Fruit fly (Drosophila melanogaster): ENCODE measurements around the gene CG14260.

CG14260 gene

DNA sequence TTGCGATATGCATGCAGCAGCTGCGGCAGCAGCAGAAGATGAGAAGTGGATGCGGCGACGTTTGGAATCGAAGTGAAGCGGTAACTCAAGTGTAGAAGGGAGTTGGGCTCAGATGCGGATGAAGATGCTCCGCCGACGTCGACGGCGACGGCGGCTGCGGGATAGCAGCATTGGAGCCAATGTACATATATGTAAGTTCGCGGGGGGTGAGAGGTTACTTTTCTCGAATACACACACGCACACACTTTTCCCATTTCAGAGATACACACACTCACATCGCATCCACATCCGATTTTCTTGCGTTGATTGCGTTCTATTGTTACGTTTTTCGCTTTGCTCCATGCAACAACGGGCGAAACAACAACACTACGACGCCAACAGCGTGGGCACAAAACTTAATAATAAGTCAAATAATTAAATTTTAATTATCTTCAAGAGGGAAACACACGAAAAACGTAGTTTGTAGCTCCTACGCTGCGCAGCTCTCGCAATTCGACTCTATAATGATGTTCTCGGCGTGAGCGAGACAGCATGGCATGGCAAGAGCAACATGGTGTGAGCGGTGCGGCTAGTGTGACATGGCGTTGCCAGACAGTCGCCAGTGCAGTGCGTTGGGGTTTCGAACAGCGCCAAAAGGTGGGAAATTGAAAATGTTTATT lies 20.4 kb upstream of the CG14260 start, which contains the start of gene CG18766 (continued):
- peak; percentile 92 for TF ChIP-seq E2f2 (GFP tag; IDR thresholded peaks at IDR 0.05)
- peak; percentile 23 for TF ChIP-seq CoRest (tag; optimal IDR thresholded peaks at IDR 0.05)
- TF ChIP-seq row (GFP tag; IDR thresholded peaks at IDR 0.05) = peak; percentile 55; the same call in 2 of the 3 replicates
- TF ChIP-seq ftz-f1 (GFP tag; optimal IDR thresholded peaks at IDR 0.05) = peak; percentile 69
- TF ChIP-seq Trl (optimal IDR thresholded peaks at IDR 0.05) = peak in 1 of 2 experiments; percentile 59
- TF ChIP-seq Trl (GFP tag; optimal IDR thresholded peaks at IDR 0.05) = peak; percentile 50
- no peak for TF ChIP-seq CG10959 (GFP tag; IDR thresholded peaks at IDR 0.05)
- no peak for TF ChIP-seq fd102C (GFP tag; optimal IDR thresholded peaks at IDR 0.05)
- peak; percentile 7 for TF ChIP-seq dmrt11E (tag; optimal IDR thresholded peaks at IDR 0.05)
- TF ChIP-seq Stat92E (GFP tag; optimal IDR thresholded peaks at IDR 0.05) = peak in 1 of 3 experiments; percentile 32
- TF ChIP-seq CG8924 (tag; optimal IDR thresholded peaks at IDR 0.05) = peak; percentile 14
- no peak for TF ChIP-seq CG3281 (GFP tag; optimal IDR thresholded peaks at IDR 0.05)
- no peak for TF ChIP-seq Hr39 (optimal IDR thresholded peaks at IDR 0.05)
- TF ChIP-seq CG13624 (GFP tag; optimal IDR thresholded peaks at IDR 0.05) = peak; percentile 71
- no peak for TF ChIP-seq MTF-1 (GFP tag; optimal IDR thresholded peaks at IDR 0.05; ENCODE audit: borderline replicate concordance)
- TF ChIP-seq hkb (optimal IDR thresholded peaks at IDR 0.05) = peak; percentile 55
- TF ChIP-seq hkb (GFP tag; IDR thresholded peaks at IDR 0.05) = no peak
- TF ChIP-seq tll (GFP tag; optimal IDR thresholded peaks at IDR 0.05) = peak in 1 of 2 experiments; percentile 47
- TF ChIP-seq wor (GFP tag; IDR thresholded peaks at IDR 0.05) = no peak
- peak; percentile 82 for TF ChIP-seq pzg (GFP tag; optimal IDR thresholded peaks at IDR 0.05)
- 0 out of 3 replicates have a peak, but pooled peaks have one; percentile 20 for TF ChIP-seq hb (GFP tag; IDR thresholded peaks at IDR 0.05; ENCODE audit: partially characterized antibody)
- peak; percentile 70; the same call in 1 of the 3 replicates for TF ChIP-seq CG2199 (GFP tag; IDR thresholded peaks at IDR 0.05)
- no peak for TF ChIP-seq D19B (GFP tag; optimal IDR thresholded peaks at IDR 0.05)
- TF ChIP-seq so (GFP tag; IDR thresholded peaks at IDR 0.05) = no peak
- peak; percentile 66 for TF ChIP-seq Adf1 (GFP tag; IDR thresholded peaks at IDR 0.05)
- TF ChIP-seq Awh (GFP tag; IDR thresholded peaks at IDR 0.05) = 0 out of 2 replicates have a peak, but pooled peaks have one; percentile 24
- TF ChIP-seq CG15073 (GFP tag; optimal IDR thresholded peaks at IDR 0.05) = no peak
- no peak for TF ChIP-seq CG7963 (GFP tag; IDR thresholded peaks at IDR 0.05; ENCODE audit: partially characterized antibody)
- TF ChIP-seq Dek (tag; optimal IDR thresholded peaks at IDR 0.05) = no peak
- TF ChIP-seq Optix (GFP tag; IDR thresholded peaks at IDR 0.05) = no peak
- TF ChIP-seq CrebB (tag; optimal IDR thresholded peaks at IDR 0.05) = no peak
- TF ChIP-seq repo (GFP tag; optimal IDR thresholded peaks at IDR 0.05) = peak; percentile 9
- TF ChIP-seq CG15601 (tag; optimal IDR thresholded peaks at IDR 0.05) = no peak
- TF ChIP-seq fu2 (GFP tag; optimal IDR thresholded peaks at IDR 0.05) = peak; percentile 15
- TF ChIP-seq CG3995 (GFP tag; optimal IDR thresholded peaks at IDR 0.05) = peak; percentile 31
- TF ChIP-seq CG34376 (GFP tag; optimal IDR thresholded peaks at IDR 0.05) = peak; percentile 10
- peak; percentile 12 for TF ChIP-seq CG10267 (tag; optimal IDR thresholded peaks at IDR 0.05)
- peak; percentile 53 for TF ChIP-seq vvl (GFP tag; IDR thresholded peaks at IDR 0.05)
- no peak for TF ChIP-seq CG17829 (tag; optimal IDR thresholded peaks at IDR 0.05)
- TF ChIP-seq slou (GFP tag; optimal IDR thresholded peaks at IDR 0.05) = no peak
- no peak for TF ChIP-seq CG30020 (tag; optimal IDR thresholded peaks at IDR 0.05)
- peak; percentile 21 for TF ChIP-seq CG12071 (GFP tag; optimal IDR thresholded peaks at IDR 0.05)
- peak; percentile 41 for TF ChIP-seq grn (GFP tag; optimal IDR thresholded peaks at IDR 0.05)
- TF ChIP-seq CG34422 (GFP tag; IDR thresholded peaks at IDR 0.05) = peak; percentile 58; the same call in 1 of the 3 replicates
- TF ChIP-seq CG4424 (GFP tag; optimal IDR thresholded peaks at IDR 0.05) = peak; percentile 60
- TF ChIP-seq CG2712 (tag; optimal IDR thresholded peaks at IDR 0.05) = no peak
- peak; percentile 99 for TF ChIP-seq sug (tag; optimal IDR thresholded peaks at IDR 0.05)
- TF ChIP-seq CG10565 (GFP tag; optimal IDR thresholded peaks at IDR 0.05) = no peak
- TF ChIP-seq Ets65A (GFP tag) = peak; percentile 41
- TF ChIP-seq prd (optimal IDR thresholded peaks at IDR 0.05) = no peak
- no peak for TF ChIP-seq prd (GFP tag; IDR thresholded peaks at IDR 0.05)
